Fruit fly (Drosophila melanogaster) whole organism, embryonic: Measurements from ENCODE around the gene CG17778.
A peak's percentile ranks its signal among the peaks of the same experiment; 100 is the strongest.

ENCODE experiments used
- Aef1 ChIP-seq: fragments of 200-800 bp; sonication (Bioruptor generic); IDR thresholded peaks from 3 replicates; pipeline ENCODE4 v1.3.6; 2022; ENCODE audit warnings: missing biosample characterization, missing genetic modification characterization
- Antp ChIP-seq: fragments of 200-800 bp; sonication (Bioruptor generic); optimal IDR thresholded peaks from 3 replicates; lab custom pipeline; 2016; ENCODE audit warnings: missing biosample characterization, missing genetic modification characterization
- Atf-2 ChIP-seq: fragments of 200-800 bp; sonication (Bioruptor generic); optimal IDR thresholded peaks from 2 replicates; lab custom pipeline; 2016; ENCODE audit warnings: missing biosample characterization, missing genetic modification characterization
- CG12219 ChIP-seq: fragments of 200-800 bp; sonication (Bioruptor generic); optimal IDR thresholded peaks from 3 replicates; lab custom pipeline; 2018; ENCODE audit warnings: missing biosample characterization, mild to moderate bottlenecking, missing genetic modification characterization
- CG13123 ChIP-seq: fragments of 200-800 bp; sonication (Bioruptor generic); optimal IDR thresholded peaks from 2 replicates; lab custom pipeline; 2016; ENCODE audit warnings: missing biosample characterization, missing genetic modification characterization
- CG13296 ChIP-seq: fragments of 200-800 bp; sonication (Bioruptor generic); optimal IDR thresholded peaks from 3 replicates; lab custom pipeline; 2018; ENCODE audit warnings: missing biosample characterization, mild to moderate bottlenecking, missing genetic modification characterization
- CG15479 ChIP-seq: fragments of 200-800 bp; sonication (Bioruptor generic); optimal IDR thresholded peaks from 3 replicates; lab custom pipeline; 2019; ENCODE audit warnings: missing biosample characterization, mild to moderate bottlenecking, missing genetic modification characterization, moderate library complexity
- CG15601 ChIP-seq: fragments of 200-800 bp; sonication (Bioruptor generic); optimal IDR thresholded peaks from 3 replicates; lab custom pipeline; 2019; ENCODE audit warnings: missing biosample characterization, mild to moderate bottlenecking, missing genetic modification characterization, moderate library complexity
- CG15696 ChIP-seq: fragments of 200-800 bp; sonication (Bioruptor generic); optimal IDR thresholded peaks from 2 replicates; lab custom pipeline; 2019; ENCODE audit warnings: missing biosample characterization, mild to moderate bottlenecking, missing genetic modification characterization, moderate library complexity
- CG1602 ChIP-seq: fragments of 200-800 bp; sonication (Bioruptor generic); optimal IDR thresholded peaks from 3 replicates; lab custom pipeline; 2016; ENCODE audit warnings: missing biosample characterization, missing genetic modification characterization
- CG17385 ChIP-seq: fragments of 200-800 bp; sonication (Bioruptor generic); optimal IDR thresholded peaks from 3 replicates; lab custom pipeline; 2018; ENCODE audit warnings: missing biosample characterization, mild to moderate bottlenecking, missing genetic modification characterization
- CG2129 ChIP-seq: fragments of 200-800 bp; sonication (Bioruptor generic); IDR thresholded peaks from 2 replicates; pipeline ENCODE4 v1.3.6; 2022; ENCODE audit warnings: missing biosample characterization, missing genetic modification characterization; ENCODE audit not compliant: partially characterized antibody
- CG30020 ChIP-seq: fragments of 200-800 bp; optimal IDR thresholded peaks from 2 replicates; lab custom pipeline; 2019; ENCODE audit warnings: missing biosample characterization, mild to moderate bottlenecking, missing genetic modification characterization, moderate library complexity
- CG31441 ChIP-seq: fragments of 200-800 bp; sonication (Bioruptor generic); IDR thresholded peaks from 2 replicates; pipeline ENCODE4 v1.3.6; 2022; ENCODE audit warnings: missing biosample characterization, missing genetic modification characterization
- CG32772 ChIP-seq: fragments of 200-800 bp; sonication (Bioruptor generic); IDR thresholded peaks from 2 replicates; pipeline ENCODE4 v1.3.6; 2022; ENCODE audit warnings: missing biosample characterization, missing genetic modification characterization
- CG34224 ChIP-seq: fragments of 200-800 bp; sonication (Bioruptor generic); IDR thresholded peaks from 3 replicates; pipeline ENCODE4 v1.3.6; 2022; ENCODE audit warnings: missing biosample characterization, missing genetic modification characterization; ENCODE audit not compliant: partially characterized antibody
- CG5180 ChIP-seq: fragments of 200-800 bp; sonication (Bioruptor generic); optimal IDR thresholded peaks from 3 replicates; lab custom pipeline; 2017; ENCODE audit warnings: missing biosample characterization, missing genetic modification characterization, mild to moderate bottlenecking, moderate library complexity, missing genetic modification reagents
- CG6689 ChIP-seq: fragments of 200-800 bp; sonication (Bioruptor generic); IDR thresholded peaks from 2 replicates; pipeline ENCODE4 v1.3.6; 2022; ENCODE audit warnings: missing biosample characterization, missing genetic modification characterization
- CG6791 ChIP-seq: fragments of 200-800 bp; sonication (Bioruptor generic); IDR thresholded peaks from 3 replicates; pipeline ENCODE4 v1.3.6; 2022; ENCODE audit warnings: missing biosample characterization, missing genetic modification characterization; ENCODE audit not compliant: partially characterized antibody
- CG9932 ChIP-seq: fragments of 200-800 bp; sonication (Bioruptor generic); IDR thresholded peaks from 2 replicates; pipeline ENCODE4 v1.3.6; 2022; ENCODE audit warnings: missing biosample characterization, missing genetic modification characterization
- CTCF ChIP-seq: fragments of 200-800 bp; sonication (Bioruptor generic); optimal IDR thresholded peaks from 2 replicates; lab custom pipeline; 2017; ENCODE audit warnings: missing biosample characterization, mild to moderate bottlenecking, missing genetic modification characterization, moderate library complexity
- D19B ChIP-seq: fragments of 200-800 bp; sonication (Bioruptor generic); optimal IDR thresholded peaks from 2 replicates; lab custom pipeline; 2017; ENCODE audit warnings: missing biosample characterization, mild to moderate bottlenecking, missing genetic modification characterization
- ERR ChIP-seq: fragments of 200-800 bp; sonication (Bioruptor generic); optimal IDR thresholded peaks from 2 replicates; lab custom pipeline; 2016; ENCODE audit warnings: missing biosample characterization, missing genetic modification characterization
- Hand ChIP-seq: fragments of 200-800 bp; sonication (Bioruptor generic); optimal IDR thresholded peaks from 2 replicates; lab custom pipeline; 2017; ENCODE audit warnings: mild to moderate bottlenecking, missing biosample characterization, missing genetic modification reagents, missing genetic modification characterization
- Lhr ChIP-seq: fragments of 200-800 bp; sonication (Bioruptor generic); optimal IDR thresholded peaks from 3 replicates; lab custom pipeline; 2017; ENCODE audit warnings: mild to moderate bottlenecking, missing biosample characterization, missing genetic modification reagents, missing genetic modification characterization
- MBD-R2 ChIP-seq: fragments of 200-800 bp; sonication (Bioruptor generic); IDR thresholded peaks from 2 replicates; pipeline ENCODE4 v1.3.6; 2022; ENCODE audit warnings: missing biosample characterization, missing genetic modification characterization
- Oaz ChIP-seq: fragments of 200-800 bp; sonication (Bioruptor generic); IDR thresholded peaks from 2 replicates; pipeline ENCODE4 v1.3.6; 2022; ENCODE audit warnings: missing biosample characterization, missing genetic modification characterization
- Scr ChIP-seq: fragments of 200-800 bp; sonication (Bioruptor generic); IDR thresholded peaks from 2 replicates; pipeline ENCODE4 v1.3.6; 2022; ENCODE audit warnings: missing biosample characterization, missing genetic modification characterization; ENCODE audit not compliant: partially characterized antibody
- Sin3A ChIP-seq: fragments of >200 bp; optimal IDR thresholded peaks from 2 replicates; lab custom pipeline; 2018
- aop ChIP-seq: fragments of 200-800 bp; sonication (Bioruptor generic); IDR thresholded peaks from 2 replicates; pipeline ENCODE4 v1.3.6; 2022; ENCODE audit warnings: missing biosample characterization, missing genetic modification characterization
- bigmax ChIP-seq: fragments of 200-800 bp; sonication (Bioruptor generic); optimal IDR thresholded peaks from 2 replicates; lab custom pipeline; 2018; ENCODE audit warnings: missing biosample characterization, mild to moderate bottlenecking, missing genetic modification characterization
- bowl ChIP-seq: fragments of 200-800 bp; sonication (Bioruptor generic); IDR thresholded peaks from 2 replicates; pipeline ENCODE4 v1.3.6; 2022; ENCODE audit warnings: missing biosample characterization, missing genetic modification characterization
- chinmo ChIP-seq: fragments of 200-800 bp; sonication (Bioruptor generic); IDR thresholded peaks from 4 replicates; pipeline ENCODE4 v1.3.6; 2022; ENCODE audit warnings: missing biosample characterization, missing genetic modification characterization; ENCODE audit not compliant: partially characterized antibody
- dimm ChIP-seq: fragments of 200-800 bp; sonication (Bioruptor generic); IDR thresholded peaks from 2 replicates; pipeline ENCODE4 v1.3.6; 2022; ENCODE audit warnings: missing biosample characterization, missing genetic modification characterization
- dysf ChIP-seq: fragments of 200-800 bp; sonication (Bioruptor generic); IDR thresholded peaks from 3 replicates; pipeline ENCODE4 v1.3.6; 2022; ENCODE audit warnings: missing biosample characterization, missing genetic modification characterization
- fd102C ChIP-seq: fragments of 200-800 bp; sonication (Bioruptor generic); optimal IDR thresholded peaks from 2 replicates; lab custom pipeline; 2018; ENCODE audit warnings: missing biosample characterization, mild to moderate bottlenecking, missing genetic modification characterization, moderate library complexity
- fd3F ChIP-seq: fragments of 200-800 bp; sonication (Bioruptor generic); optimal IDR thresholded peaks from 2 replicates; lab custom pipeline; 2018; ENCODE audit warnings: missing biosample characterization, mild to moderate bottlenecking, missing genetic modification characterization, moderate library complexity
- gsb-n ChIP-seq: fragments of 200-800 bp; sonication (Bioruptor generic); optimal IDR thresholded peaks from 3 replicates; lab custom pipeline; 2018; ENCODE audit warnings: missing biosample characterization, mild to moderate bottlenecking, missing genetic modification characterization
- ind ChIP-seq: fragments of 200-800 bp; sonication (Bioruptor generic); optimal IDR thresholded peaks from 3 replicates; lab custom pipeline; 2016; ENCODE audit warnings: missing biosample characterization, missing genetic modification characterization
- inv ChIP-seq: fragments of 200-800 bp; sonication (Bioruptor generic); IDR thresholded peaks from 2 replicates; pipeline ENCODE4 v1.3.6; 2022; ENCODE audit warnings: missing biosample characterization, missing genetic modification characterization; ENCODE audit not compliant: partially characterized antibody
- ken ChIP-seq: fragments of 200-800 bp; sonication (Bioruptor generic); IDR thresholded peaks from 3 replicates; pipeline ENCODE4 v1.3.6; 2022; ENCODE audit warnings: missing biosample characterization, missing genetic modification characterization
- lab ChIP-seq: fragments of 200-800 bp; sonication (Bioruptor generic); optimal IDR thresholded peaks from 3 replicates; lab custom pipeline; 2017; ENCODE audit warnings: missing biosample characterization, missing genetic modification characterization, mild to moderate bottlenecking, moderate library complexity, missing genetic modification reagents
- mam ChIP-seq: fragments of 200-800 bp; sonication (Bioruptor generic); optimal IDR thresholded peaks from 3 replicates; lab custom pipeline; 2016; ENCODE audit warnings: missing biosample characterization, missing genetic modification characterization
- otp ChIP-seq: fragments of 200-800 bp; sonication (Bioruptor generic); IDR thresholded peaks from 3 replicates; pipeline ENCODE4, ENCODE4 v1.3.6; 2022; ENCODE audit warnings: missing biosample characterization, missing genetic modification characterization
- pfk ChIP-seq: fragments of 200-800 bp; sonication (Bioruptor generic); optimal IDR thresholded peaks from 2 replicates; lab custom pipeline; 2018; ENCODE audit warnings: missing biosample characterization, mild to moderate bottlenecking, missing genetic modification characterization, moderate library complexity
- schlank ChIP-seq: fragments of 200-800 bp; sonication (Bioruptor generic); optimal IDR thresholded peaks from 2 replicates; lab custom pipeline; 2018; ENCODE audit warnings: missing biosample characterization, mild to moderate bottlenecking, missing genetic modification characterization
- sisA ChIP-seq: fragments of 200-800 bp; sonication (Bioruptor generic); IDR thresholded peaks from 2 replicates; pipeline ENCODE4 v1.3.6; 2022; ENCODE audit warnings: missing biosample characterization, missing genetic modification characterization
- sqz ChIP-seq: fragments of 200-800 bp; sonication (Bioruptor generic); optimal IDR thresholded peaks from 3 replicates; lab custom pipeline; 2018; ENCODE audit warnings: missing biosample characterization, mild to moderate bottlenecking, missing genetic modification characterization
- unpg ChIP-seq: fragments of 200-800 bp; sonication (Bioruptor generic); optimal IDR thresholded peaks from 3 replicates; lab custom pipeline; 2018; ENCODE audit warnings: missing biosample characterization, mild to moderate bottlenecking, missing genetic modification characterization, moderate library complexity
- yki ChIP-seq: fragments of >200 bp; optimal IDR thresholded peaks from 3 replicates; lab custom pipeline; 2018

CG17778 gene

dm6 chrX:493445-494190, 796 bp upstream of the CG17778 start, which contains the start of gene CG17896 (continued):
- TF ChIP-seq ken (GFP tag; lab: Robert Waterston, UW) = peak; percentile 96
- TF ChIP-seq Oaz (GFP tag; lab: Robert Waterston, UW) = peak; percentile 96
- TF ChIP-seq Scr (GFP tag; lab: Robert Waterston, UW) = no peak
- TF ChIP-seq CG2129 (GFP tag; lab: Robert Waterston, UW) = no peak
- peak; percentile 99 for TF ChIP-seq dysf (GFP tag; lab: Robert Waterston, UW)
- TF ChIP-seq Lhr (GFP tag; lab: Kevin White, UChicago) = peak; percentile 80
- TF ChIP-seq bigmax = peak; percentile 65
- peak; percentile 98 for TF ChIP-seq CG12219
- TF ChIP-seq CG30020 = peak; percentile 55
- TF ChIP-seq schlank (tag; lab: Kevin White, UChicago) = peak; percentile 99
- TF ChIP-seq aop (GFP tag; lab: Robert Waterston, UW) = peak; percentile 83
- TF ChIP-seq ind = peak; percentile 99
- peak; percentile 100 for TF ChIP-seq CG9932 (GFP tag; lab: Robert Waterston, UW)
- peak; percentile 98 for TF ChIP-seq ERR (GFP tag; lab: Kevin White, UChicago)
- TF ChIP-seq MBD-R2 (GFP tag; lab: Robert Waterston, UW) = peak; percentile 98
- peak; percentile 97 for TF ChIP-seq CG13296 (GFP tag; lab: Kevin White, UChicago)
- TF ChIP-seq CG17385 (GFP tag; lab: Kevin White, UChicago) = peak; percentile 95
- TF ChIP-seq gsb-n (tag; lab: Kevin White, UChicago) = peak; percentile 88
- TF ChIP-seq fd3F (GFP tag; lab: Kevin White, UChicago) = peak; percentile 98
- TF ChIP-seq CG6689 = peak; percentile 97
- TF ChIP-seq unpg = peak; percentile 97
- no peak for TF ChIP-seq CG34224
- TF ChIP-seq D19B = peak; percentile 96
- peak; percentile 2 for TF ChIP-seq pfk
- TF ChIP-seq lab (GFP tag; lab: Kevin White, UChicago) = peak; percentile 99
- peak; percentile 76 for TF ChIP-seq sqz
- no peak for TF ChIP-seq Sin3A (lab: Kevin White, UChicago)
- no peak for TF ChIP-seq CG15479 (GFP tag; lab: Kevin White, UChicago)
- 0 out of 4 replicates have a peak, but pooled peaks have one; percentile 62 for TF ChIP-seq chinmo
- TF ChIP-seq CG13123 (GFP tag; lab: Kevin White, UChicago) = peak; percentile 94
- TF ChIP-seq Hand (GFP tag; lab: Kevin White, UChicago) = peak; percentile 95
- TF ChIP-seq bowl = peak; percentile 94
- TF ChIP-seq Aef1 (GFP tag; lab: Robert Waterston, UW) = peak; percentile 99
- TF ChIP-seq Atf-2 (GFP tag; lab: Kevin White, UChicago) = peak; percentile 98
- TF ChIP-seq fd102C = no peak
- peak; percentile 99 for TF ChIP-seq Antp (GFP tag; lab: Kevin White, UChicago)
- TF ChIP-seq CG5180 (GFP tag; lab: Kevin White, UChicago) = peak; percentile 86
- TF ChIP-seq inv (GFP tag; lab: Robert Waterston, UW) = no peak
- TF ChIP-seq mam = peak; percentile 99
- peak; percentile 96 for TF ChIP-seq CG1602 (GFP tag; lab: Kevin White, UChicago)
- peak; percentile 93 for TF ChIP-seq dimm (GFP tag; lab: Robert Waterston, UW)
- TF ChIP-seq CG32772 (GFP tag; lab: Robert Waterston, UW) = peak; percentile 98
- peak; percentile 92 for TF ChIP-seq CG31441
- TF ChIP-seq CG6791 (GFP tag; lab: Robert Waterston, UW) = no peak
- peak; percentile 88 for TF ChIP-seq CG15601 (tag; lab: Kevin White, UChicago)
- TF ChIP-seq yki = no peak
- TF ChIP-seq sisA = peak; percentile 98
- peak; percentile 43 for TF ChIP-seq CTCF (GFP tag; lab: Kevin White, UChicago)
- peak; percentile 96 for TF ChIP-seq otp (GFP tag; lab: Robert Waterston, UW)
- TF ChIP-seq CG15696 = peak; percentile 80
